Fruit fly (Drosophila melanogaster) whole organism, embryonic: ENCODE data around the gene CG6656.

ENCODE experiments used
- CG11695 ChIP-seq: fragments of 200-800 bp; sonication (Bioruptor generic); IDR thresholded peaks from 3 replicates; pipeline ENCODE4 v1.3.6; 2022; ENCODE audit warnings: missing biosample characterization, missing genetic modification characterization
- CG11723 ChIP-seq: fragments of 200-800 bp; sonication (Bioruptor generic); optimal IDR thresholded peaks from 2 replicates; lab custom pipeline; 2017; ENCODE audit warnings: missing biosample characterization, mild to moderate bottlenecking, missing genetic modification characterization
- CG12155 ChIP-seq: fragments of 200-800 bp; sonication (Bioruptor generic); optimal IDR thresholded peaks from 3 replicates; lab custom pipeline; 2016; ENCODE audit warnings: missing biosample characterization, missing genetic modification characterization
- CG12219 ChIP-seq: fragments of 200-800 bp; sonication (Bioruptor generic); optimal IDR thresholded peaks from 3 replicates; lab custom pipeline; 2018; ENCODE audit warnings: missing biosample characterization, mild to moderate bottlenecking, missing genetic modification characterization
- CG13287 ChIP-seq: fragments of 200-800 bp; sonication (Bioruptor generic); IDR thresholded peaks from 2 replicates; pipeline ENCODE4 v1.3.6; 2022; ENCODE audit warnings: missing biosample characterization, missing genetic modification characterization; ENCODE audit not compliant: partially characterized antibody
- CG14441 ChIP-seq: fragments of 200-800 bp; sonication (Bioruptor generic); IDR thresholded peaks from 2 replicates; pipeline ENCODE4 v1.3.6; 2022; ENCODE audit warnings: missing biosample characterization, missing genetic modification characterization
- CG14667 ChIP-seq: fragments of 200-800 bp; sonication (Bioruptor generic); IDR thresholded peaks from 2 replicates; pipeline ENCODE4 v1.3.6; 2022; ENCODE audit warnings: missing biosample characterization, missing genetic modification characterization
- CG17385 ChIP-seq: fragments of 200-800 bp; sonication (Bioruptor generic); optimal IDR thresholded peaks from 3 replicates; lab custom pipeline; 2018; ENCODE audit warnings: missing biosample characterization, mild to moderate bottlenecking, missing genetic modification characterization
- CG18619 ChIP-seq: fragments of 200-800 bp; sonication (Bioruptor generic); optimal IDR thresholded peaks from 3 replicates; lab custom pipeline; 2017; ENCODE audit warnings: missing biosample characterization, mild to moderate bottlenecking, missing genetic modification characterization
- CG2129 ChIP-seq: fragments of 200-800 bp; sonication (Bioruptor generic); IDR thresholded peaks from 2 replicates; pipeline ENCODE4 v1.3.6; 2022; ENCODE audit warnings: missing biosample characterization, missing genetic modification characterization; ENCODE audit not compliant: partially characterized antibody
- CG2678 ChIP-seq: fragments of 200-800 bp; sonication (Bioruptor generic); optimal IDR thresholded peaks from 3 replicates; lab custom pipeline; 2019; ENCODE audit warnings: missing biosample characterization, mild to moderate bottlenecking, missing genetic modification characterization, moderate library complexity
- CG33557 ChIP-seq: fragments of 200-800 bp; sonication (Bioruptor generic); optimal IDR thresholded peaks from 2 replicates; lab custom pipeline; 2019; ENCODE audit warnings: missing biosample characterization, mild to moderate bottlenecking, missing genetic modification characterization, moderate library complexity
- CG34224 ChIP-seq: fragments of 200-800 bp; sonication (Bioruptor generic); IDR thresholded peaks from 3 replicates; pipeline ENCODE4 v1.3.6; 2022; ENCODE audit warnings: missing biosample characterization, missing genetic modification characterization; ENCODE audit not compliant: partially characterized antibody
- CG6175 ChIP-seq: fragments of 200-800 bp; sonication (Bioruptor generic); IDR thresholded peaks from 3 replicates; pipeline ENCODE4 v1.3.6; 2022; ENCODE audit warnings: missing biosample characterization, missing genetic modification characterization
- CG6689 ChIP-seq: fragments of 200-800 bp; sonication (Bioruptor generic); IDR thresholded peaks from 2 replicates; pipeline ENCODE4 v1.3.6; 2022; ENCODE audit warnings: missing biosample characterization, missing genetic modification characterization
- CG6791 ChIP-seq: fragments of 200-800 bp; sonication (Bioruptor generic); IDR thresholded peaks from 3 replicates; pipeline ENCODE4 v1.3.6; 2022; ENCODE audit warnings: missing biosample characterization, missing genetic modification characterization; ENCODE audit not compliant: partially characterized antibody
- D ChIP-seq, 2 experiments: fragments of 200-800 bp in 1 of 2; fragments of >200 bp in 1 of 2; sonication (Bioruptor generic) in 1 of 2; optimal IDR thresholded peaks; 2 replicates in 1 of 2; 3 replicates in 1 of 2; lab custom pipeline; 2017; ENCODE audit warnings: mild to moderate bottlenecking in 1 of 2, missing biosample characterization in 1 of 2, missing genetic modification characterization in 1 of 2, missing genetic modification reagents in 1 of 2
- Dfd ChIP-seq, 2 experiments: fragments of >200 bp; optimal IDR thresholded peaks; 2 replicates each; lab custom pipeline; 2017; ENCODE audit warnings: missing biosample characterization in 2 of 2, missing genetic modification characterization in 2 of 2
- Dll ChIP-seq: fragments of 200-800 bp; sonication (Bioruptor generic); IDR thresholded peaks from 4 replicates; pipeline ENCODE4 v1.3.6; 2022; ENCODE audit warnings: missing biosample characterization, missing genetic modification characterization; ENCODE audit not compliant: partially characterized antibody
- Doc2 ChIP-seq: fragments of 200-800 bp; sonication (Bioruptor generic); IDR thresholded peaks from 2 replicates; pipeline ENCODE4 v1.3.6; 2022; ENCODE audit warnings: missing biosample characterization, missing genetic modification characterization
- Dp ChIP-seq: fragments of 200-800 bp; sonication (Bioruptor generic); optimal IDR thresholded peaks from 2 replicates; lab custom pipeline; 2018; ENCODE audit warnings: missing biosample characterization, mild to moderate bottlenecking, missing genetic modification characterization, moderate library complexity
- Drgx ChIP-seq: fragments of 200-800 bp; sonication (Bioruptor generic); IDR thresholded peaks from 2 replicates; pipeline ENCODE4 v1.3.6; 2022; ENCODE audit warnings: missing biosample characterization, missing genetic modification characterization
- Elba2 ChIP-seq: fragments of 200-800 bp; sonication (Bioruptor generic); optimal IDR thresholded peaks from 3 replicates; lab custom pipeline; 2016; ENCODE audit warnings: missing biosample characterization, missing genetic modification characterization
- HLH4C ChIP-seq: fragments of 200-800 bp; sonication (Bioruptor generic); IDR thresholded peaks from 3 replicates; pipeline ENCODE4 v1.3.6; 2022; ENCODE audit warnings: missing biosample characterization, missing genetic modification characterization; ENCODE audit not compliant: partially characterized antibody
- Hmr ChIP-seq: fragments of 200-800 bp; sonication (Bioruptor generic); optimal IDR thresholded peaks from 3 replicates; lab custom pipeline; 2017; ENCODE audit warnings: mild to moderate bottlenecking, missing biosample characterization, missing genetic modification reagents, missing genetic modification characterization
- Kr ChIP-seq: fragments of 200-800 bp; sonication (Bioruptor generic); optimal IDR thresholded peaks from 2 replicates; lab custom pipeline; 2017; ENCODE audit warnings: missing biosample characterization, mild to moderate bottlenecking, missing genetic modification characterization
- Opbp ChIP-seq: fragments of 200-800 bp; sonication (Bioruptor generic); IDR thresholded peaks from 3 replicates; pipeline ENCODE4 v1.3.6; 2022; ENCODE audit warnings: missing biosample characterization, missing genetic modification characterization; ENCODE audit not compliant: partially characterized antibody
- Pdp1 ChIP-seq, 2 experiments: fragments of 200-800 bp; sonication (Bioruptor generic); optimal IDR thresholded peaks; 3 replicates each; lab custom pipeline; 2016; ENCODE audit warnings: missing biosample characterization in 2 of 2, missing genetic modification characterization in 2 of 2, mild to moderate bottlenecking in 1 of 2, moderate library complexity in 1 of 2
- Sry-δ ChIP-seq: fragments of 200-800 bp; sonication (Bioruptor generic); optimal IDR thresholded peaks from 2 replicates; lab custom pipeline; 2016; ENCODE audit warnings: missing biosample characterization, missing genetic modification characterization
- ash1 ChIP-seq: fragments of 200-800 bp; sonication (Bioruptor generic); optimal IDR thresholded peaks from 2 replicates; lab custom pipeline; 2018; ENCODE audit warnings: missing biosample characterization, mild to moderate bottlenecking, missing genetic modification characterization
- bbx ChIP-seq: fragments of 200-800 bp; sonication (Bioruptor generic); IDR thresholded peaks from 2 replicates; pipeline ENCODE4 v1.3.6; 2022; ENCODE audit warnings: missing biosample characterization, missing genetic modification characterization; ENCODE audit not compliant: partially characterized antibody
- chinmo ChIP-seq: fragments of 200-800 bp; sonication (Bioruptor generic); IDR thresholded peaks from 4 replicates; pipeline ENCODE4 v1.3.6; 2022; ENCODE audit warnings: missing biosample characterization, missing genetic modification characterization; ENCODE audit not compliant: partially characterized antibody
- crp ChIP-seq, 2 experiments: fragments of 200-800 bp; sonication (Bioruptor generic); optimal IDR thresholded peaks; 2 replicates in 1 of 2; 3 replicates in 1 of 2; lab custom pipeline; 2017; ENCODE audit warnings: missing biosample characterization in 2 of 2, missing genetic modification characterization in 2 of 2, mild to moderate bottlenecking in 1 of 2, moderate library complexity in 1 of 2
- eve ChIP-seq, 2 experiments: fragments of >200 bp; optimal IDR thresholded peaks; 2 replicates each; lab custom pipeline; 2017; ENCODE audit warnings: missing biosample characterization in 2 of 2, missing genetic modification characterization in 2 of 2
- gem ChIP-seq: fragments of 200-800 bp; sonication (Bioruptor generic); optimal IDR thresholded peaks from 2 replicates; lab custom pipeline; 2019; ENCODE audit warnings: missing biosample characterization, mild to moderate bottlenecking, missing genetic modification characterization, moderate library complexity
- hb ChIP-seq: fragments of 200-800 bp; sonication (Bioruptor generic); IDR thresholded peaks from 3 replicates; pipeline ENCODE4 v1.3.6; 2022; ENCODE audit warnings: missing biosample characterization, missing genetic modification characterization; ENCODE audit not compliant: partially characterized antibody
- hbn ChIP-seq: fragments of 200-800 bp; sonication (Bioruptor generic); IDR thresholded peaks from 2 replicates; pipeline ENCODE4 v1.3.6; 2022; ENCODE audit warnings: missing biosample characterization, missing genetic modification characterization; ENCODE audit not compliant: partially characterized antibody
- kah ChIP-seq: fragments of 200-800 bp; sonication (Bioruptor generic); optimal IDR thresholded peaks from 2 replicates; lab custom pipeline; 2018; ENCODE audit warnings: missing biosample characterization, mild to moderate bottlenecking, missing genetic modification characterization
- lab ChIP-seq: fragments of 200-800 bp; sonication (Bioruptor generic); optimal IDR thresholded peaks from 3 replicates; lab custom pipeline; 2017; ENCODE audit warnings: missing biosample characterization, missing genetic modification characterization, mild to moderate bottlenecking, moderate library complexity, missing genetic modification reagents
- mld ChIP-seq: fragments of 200-800 bp; sonication (Bioruptor generic); IDR thresholded peaks from 3 replicates; pipeline ENCODE4 v1.3.6; 2022; ENCODE audit warnings: missing biosample characterization, missing genetic modification characterization; ENCODE audit not compliant: partially characterized antibody
- pzg ChIP-seq: fragments of 200-800 bp; sonication (Bioruptor generic); optimal IDR thresholded peaks from 3 replicates; lab custom pipeline; 2018; ENCODE audit warnings: missing biosample characterization, mild to moderate bottlenecking, missing genetic modification characterization, moderate library complexity
- seq ChIP-seq: fragments of 200-800 bp; sonication (Bioruptor generic); IDR thresholded peaks from 2 replicates; pipeline ENCODE4 v1.3.6; 2022; ENCODE audit warnings: missing biosample characterization, missing genetic modification characterization
- sna ChIP-seq: fragments of 200-800 bp; sonication (Bioruptor generic); IDR thresholded peaks from 2 replicates; pipeline ENCODE4 v1.3.6; 2022; ENCODE audit warnings: missing biosample characterization, missing genetic modification characterization; ENCODE audit not compliant: partially characterized antibody
- tna ChIP-seq: fragments of 200-800 bp; sonication (Bioruptor generic); IDR thresholded peaks from 2 replicates; pipeline ENCODE4 v1.3.6; 2022; ENCODE audit warnings: missing biosample characterization, missing genetic modification characterization; ENCODE audit not compliant: partially characterized antibody
- ttk ChIP-seq: fragments of 200-800 bp; sonication (Bioruptor generic); IDR thresholded peaks from 2 replicates; pipeline ENCODE4 v2.1.2; 2022; ENCODE audit warnings: missing biosample characterization, missing genetic modification characterization
- unc-4 ChIP-seq: fragments of 200-800 bp; sonication (Bioruptor generic); IDR thresholded peaks from 2 replicates; pipeline ENCODE4 v1.3.6; 2022; ENCODE audit warnings: missing biosample characterization, missing genetic modification characterization; ENCODE audit not compliant: partially characterized antibody
- vnd ChIP-seq: fragments of 200-800 bp; sonication (Bioruptor generic); IDR thresholded peaks from 3 replicates; pipeline ENCODE4 v1.3.6; 2022; ENCODE audit warnings: missing biosample characterization, missing genetic modification characterization; ENCODE audit not compliant: partially characterized antibody

CG6656 gene

DNA sequence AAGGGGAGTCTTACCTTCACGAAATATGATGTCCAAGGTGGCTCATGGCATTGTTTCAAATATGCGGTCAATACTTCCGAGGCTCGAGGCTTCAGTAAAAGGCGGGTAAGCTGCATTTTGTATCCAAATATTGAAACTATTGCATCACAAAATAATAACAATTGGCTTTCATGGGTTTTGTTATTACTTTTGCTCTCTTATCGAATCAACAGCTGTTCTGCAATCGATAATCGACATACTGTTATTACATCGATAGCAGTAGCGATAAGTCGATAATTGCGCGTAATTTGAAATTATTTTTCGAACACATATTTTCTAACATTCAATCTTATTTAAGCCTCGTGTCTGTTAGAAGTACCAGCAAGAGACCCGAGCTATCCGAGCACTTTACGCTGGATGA, 3.4 kb downstream of the CG6656 start, which contains the start of gene CG34148 (continued):
- TF ChIP-seq Dll (peak; percentile 82), sna (GFP tag; lab: Robert Waterston, UW) (peak; percentile 88), CG11723 (GFP tag; lab: Kevin White, UChicago) (no peak), CG2129 (peak; percentile 51), CG11695 (GFP tag; lab: Robert Waterston, UW) (no peak), ash1 (GFP tag; lab: Kevin White, UChicago) (no peak), Dfd (GFP tag; optimal IDR thresholded peaks at IDR 0.05; lab: Kevin White, UChicago) (no peak), CG6175 (GFP tag; lab: Robert Waterston, UW) (no peak), CG6791 (peak; percentile 83), CG6689 (GFP tag; lab: Robert Waterston, UW) (no peak), Pdp1 (GFP tag; optimal IDR thresholded peaks at IDR 0.05; lab: Kevin White, UChicago) (peak in 1 of 2 experiments; percentile 94), CG33557 (GFP tag; lab: Kevin White, UChicago) (no peak), pzg (GFP tag; lab: Kevin White, UChicago) (peak; percentile 32), Kr (no peak), hb (GFP tag; lab: Robert Waterston, UW) (peak; percentile 63; the same call in 1 of the 3 replicates), unc-4 (GFP tag; lab: Robert Waterston, UW) (peak; percentile 73), CG13287 (GFP tag; lab: Robert Waterston, UW) (peak; percentile 83), kah (GFP tag; lab: Kevin White, UChicago) (no peak), CG12155 (GFP tag; lab: Kevin White, UChicago) (no peak), CG2678 (tag; lab: Kevin White, UChicago) (no peak), CG14441 (GFP tag; lab: Robert Waterston, UW) (no peak), gem (tag; lab: Kevin White, UChicago) (no peak), eve (GFP tag; optimal IDR thresholded peaks at IDR 0.05; lab: Kevin White, UChicago) (no peak), hbn (GFP tag; lab: Robert Waterston, UW) (peak; percentile 77), seq (GFP tag; lab: Robert Waterston, UW) (no peak), Elba2 (GFP tag; lab: Kevin White, UChicago) (no peak), chinmo (GFP tag; lab: Robert Waterston, UW) (0 out of 4 replicates have a peak, but pooled peaks have one; percentile 81), mld (GFP tag; lab: Robert Waterston, UW) (peak; percentile 67; the same call in 2 of the 3 replicates), CG17385 (GFP tag; lab: Kevin White, UChicago) (no peak), HLH4C (GFP tag; lab: Robert Waterston, UW) (peak; percentile 87), Drgx (GFP tag; lab: Robert Waterston, UW) (no peak), Doc2 (no peak), CG34224 (GFP tag; lab: Robert Waterston, UW) (peak; percentile 90), Sry-δ (GFP tag; lab: Kevin White, UChicago) (peak; percentile 28), Dp (peak; percentile 89), tna (peak; percentile 90), bbx (GFP tag; lab: Robert Waterston, UW) (peak; percentile 80), lab (GFP tag; lab: Kevin White, UChicago) (no peak), vnd (GFP tag; lab: Robert Waterston, UW) (peak; percentile 67; the same call in 2 of the 3 replicates), Hmr (GFP tag; lab: Kevin White, UChicago) (no peak), ttk (GFP tag; lab: Robert Waterston, UW) (no peak), Opbp (GFP tag; lab: Robert Waterston, UW) (peak; percentile 68; the same call in 2 of the 3 replicates), crp (GFP tag; optimal IDR thresholded peaks at IDR 0.05; lab: Kevin White, UChicago) (peak; percentile 45 to 90), CG14667 (GFP tag; lab: Robert Waterston, UW) (no peak), CG12219 (no peak), D (optimal IDR thresholded peaks at IDR 0.05; lab: Kevin White, UChicago) (no peak), D (GFP tag; optimal IDR thresholded peaks at IDR 0.05; lab: Kevin White, UChicago) (no peak), CG18619 (no peak)
